Fruit fly (Drosophila melanogaster): Measurements from ENCODE around the gene CG31717.

dm6 chr2L:10299810-10300147, 49.2 kb downstream of the CG31717 start, which contains the start of gene CYLD:
- TF ChIP-seq CG16779 (tag; optimal IDR thresholded peaks at IDR 0.05) (no peak), OdsH (GFP tag; optimal IDR thresholded peaks at IDR 0.05) (peak; percentile 74), Hr39 (GFP tag; optimal IDR thresholded peaks at IDR 0.05) (no peak), CG10669 (GFP tag; optimal IDR thresholded peaks at IDR 0.05) (peak; percentile 25), CG32006 (GFP tag; optimal IDR thresholded peaks at IDR 0.05) (no peak), CG6792 (GFP tag; optimal IDR thresholded peaks at IDR 0.05) (peak; percentile 51), CG7368 (GFP tag; optimal IDR thresholded peaks at IDR 0.05) (no peak), CG9139 (GFP tag; optimal IDR thresholded peaks at IDR 0.05) (no peak), CG15336 (GFP tag; IDR thresholded peaks at IDR 0.05) (peak; percentile 85), Sox102F (GFP tag; optimal IDR thresholded peaks at IDR 0.05) (no peak), esn (GFP tag; optimal IDR thresholded peaks at IDR 0.05) (peak; percentile 75), Ets21C (GFP tag; optimal IDR thresholded peaks at IDR 0.05) (peak; percentile 18), CG11294 (GFP tag; IDR thresholded peaks at IDR 0.05) (no peak), svp (GFP tag) (no peak)

Measured in whole organism, prepupa.